Fruit fly (Drosophila melanogaster): Measurements from ENCODE around the gene CG17834.
A peak's percentile ranks its signal among the peaks of the same experiment; 100 is the strongest.

Gene CG17834

DNA sequence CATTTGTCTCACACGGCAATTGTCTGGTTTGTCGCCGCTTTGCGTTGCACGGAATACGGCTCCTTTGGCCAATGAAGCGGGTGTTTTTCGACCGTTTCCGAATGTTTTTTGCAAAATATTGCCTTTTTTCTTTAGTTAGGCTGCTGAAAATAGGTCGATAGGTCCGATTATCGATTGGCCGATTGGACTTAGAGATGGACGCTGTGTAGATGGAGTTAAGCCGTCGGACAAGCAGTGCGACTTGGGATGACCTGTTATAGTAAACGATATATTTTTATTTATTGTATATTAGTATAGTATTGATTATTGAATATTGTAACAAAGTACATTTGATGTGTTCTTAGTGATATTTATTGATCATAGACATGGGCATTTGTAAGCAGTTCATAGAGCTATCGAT lies 623 bp upstream of the CG17834 start, which contains the start of the genes lmgA and lmgB (continued):
- no peak for TF ChIP-seq CG11695 (GFP tag; IDR thresholded peaks at IDR 0.05)
- TF ChIP-seq tup (GFP tag; optimal IDR thresholded peaks at IDR 0.05), result peak; percentile 40
- TF ChIP-seq CG1832 (GFP tag; optimal IDR thresholded peaks at IDR 0.05), result no peak
- 0 out of 2 replicates have a peak, but pooled peaks have one; percentile 19 for TF ChIP-seq CG16779 (GFP tag; IDR thresholded peaks at IDR 0.05)
- TF ChIP-seq row (GFP tag; IDR thresholded peaks at IDR 0.05), result peak; percentile 61
- peak; percentile 20 for TF ChIP-seq trh (GFP tag; optimal IDR thresholded peaks at IDR 0.05)
- peak; percentile 70 for TF ChIP-seq CG12391 (tag; optimal IDR thresholded peaks at IDR 0.05)
- TF ChIP-seq bigmax (GFP tag; optimal IDR thresholded peaks at IDR 0.05), result no peak
- no peak for TF ChIP-seq chm (GFP tag; IDR thresholded peaks at IDR 0.05)
- peak; percentile 59 for TF ChIP-seq phol (tag; optimal IDR thresholded peaks at IDR 0.05)
- TF ChIP-seq Ets65A (GFP tag), result peak; percentile 66
- peak in 1 of 2 experiments; percentile 29 for TF ChIP-seq Pdp1 (GFP tag; optimal IDR thresholded peaks at IDR 0.05)
- no peak for TF ChIP-seq CG17328 (GFP tag; IDR thresholded peaks at IDR 0.05)
- peak; percentile 89 for TF ChIP-seq CG13287 (GFP tag; IDR thresholded peaks at IDR 0.05; ENCODE audit: partially characterized antibody)
- peak; percentile 32 for TF ChIP-seq Hmr (GFP tag; optimal IDR thresholded peaks at IDR 0.05)
- TF ChIP-seq NfI (GFP tag; optimal IDR thresholded peaks at IDR 0.05), result peak; percentile 15
- TF ChIP-seq bbx (GFP tag; IDR thresholded peaks at IDR 0.05; ENCODE audit: partially characterized antibody), result peak; percentile 82
- peak; percentile 58 for TF ChIP-seq bcd (GFP tag; optimal IDR thresholded peaks at IDR 0.05)
- peak; percentile 14 to 71 for TF ChIP-seq dpn (GFP tag; optimal IDR thresholded peaks at IDR 0.05)
- TF ChIP-seq CG30020 (tag; optimal IDR thresholded peaks at IDR 0.05), result peak; percentile 11
- peak; percentile 62 for TF ChIP-seq ind (GFP tag; optimal IDR thresholded peaks at IDR 0.05)
- TF ChIP-seq her (GFP tag; optimal IDR thresholded peaks at IDR 0.05), result no peak
- TF ChIP-seq CG3163 (GFP tag; optimal IDR thresholded peaks at IDR 0.05), result no peak
- TF ChIP-seq E2f2 (GFP tag; IDR thresholded peaks at IDR 0.05), result peak; percentile 91
- TF ChIP-seq CrebB (tag; optimal IDR thresholded peaks at IDR 0.05), result no peak
- peak; percentile 27 for TF ChIP-seq CG7839 (tag; optimal IDR thresholded peaks at IDR 0.05)
- peak; percentile 52 for TF ChIP-seq onecut (GFP tag; IDR thresholded peaks at IDR 0.05)
- peak; percentile 26; the same call in 1 of the 2 replicates for TF ChIP-seq cas (GFP tag; IDR thresholded peaks at IDR 0.05)
- peak; percentile 88 for TF ChIP-seq hb (GFP tag; IDR thresholded peaks at IDR 0.05; ENCODE audit: partially characterized antibody)
- 0 out of 2 replicates have a peak, but pooled peaks have one; percentile 17 for TF ChIP-seq Ada2b (GFP tag; IDR thresholded peaks at IDR 0.05)
- peak; percentile 83 for TF ChIP-seq unc-4 (GFP tag; IDR thresholded peaks at IDR 0.05; ENCODE audit: partially characterized antibody)
- peak; percentile 77 for TF ChIP-seq CG14710 (tag; optimal IDR thresholded peaks at IDR 0.05)
- TF ChIP-seq az2 (GFP tag; optimal IDR thresholded peaks at IDR 0.05), result peak; percentile 45
- peak; percentile 73 for TF ChIP-seq CG3995 (GFP tag; optimal IDR thresholded peaks at IDR 0.05)
- peak; percentile 78 for TF ChIP-seq sna (GFP tag; IDR thresholded peaks at IDR 0.05; ENCODE audit: partially characterized antibody)
- TF ChIP-seq twi (tag; optimal IDR thresholded peaks at IDR 0.05), result peak; percentile 3
- TF ChIP-seq NFAT (GFP tag; IDR thresholded peaks at IDR 0.05), result peak; percentile 25; the same call in 1 of the 2 replicates
- no peak for TF ChIP-seq ash1 (GFP tag; optimal IDR thresholded peaks at IDR 0.05)
- no peak for TF ChIP-seq repo (GFP tag; optimal IDR thresholded peaks at IDR 0.05)
- peak; percentile 64 for TF ChIP-seq tin (GFP tag; optimal IDR thresholded peaks at IDR 0.05)
- TF ChIP-seq ase (GFP tag; IDR thresholded peaks at IDR 0.05), result no peak
- TF ChIP-seq PHDP (tag; optimal IDR thresholded peaks at IDR 0.05), result peak; percentile 1
- no peak for TF ChIP-seq jigr1 (GFP tag; IDR thresholded peaks at IDR 0.05)
- TF ChIP-seq sim (GFP tag; IDR thresholded peaks at IDR 0.05), result no peak
- TF ChIP-seq Dp (GFP tag; optimal IDR thresholded peaks at IDR 0.05), result peak; percentile 96
- peak; percentile 16 for TF ChIP-seq CG15696 (tag; optimal IDR thresholded peaks at IDR 0.05)
- TF ChIP-seq knrl (GFP tag; IDR thresholded peaks at IDR 0.05; ENCODE audit: partially characterized antibody), result peak; percentile 89
- TF ChIP-seq CG10147 (GFP tag; optimal IDR thresholded peaks at IDR 0.05), result peak; percentile 8
- TF ChIP-seq Doc3 (GFP tag; IDR thresholded peaks at IDR 0.05; ENCODE audit: partially characterized antibody), result peak; percentile 79
- peak; percentile 85; the same call in 1 of the 2 replicates for TF ChIP-seq amos (GFP tag; IDR thresholded peaks at IDR 0.05; ENCODE audit: partially characterized antibody)
